Fruit fly (Drosophila melanogaster): ENCODE results near the gene RASSF8.
A peak's percentile ranks its signal among the peaks of the same experiment; 100 is the strongest.

RASSF8 gene

dm6 chr3R:25652066-25652720, 9.4 kb upstream of the RASSF8 start:
- no peak for TF ChIP-seq foxo (GFP tag; optimal IDR thresholded peaks at IDR 0.05)
- TF ChIP-seq Dif (GFP tag; optimal IDR thresholded peaks at IDR 0.05; ENCODE audit: partially characterized antibody) = peak; percentile 83
- peak; percentile 4 for TF ChIP-seq fru (GFP tag; optimal IDR thresholded peaks at IDR 0.05)
- no peak for TF ChIP-seq Hnf4 (GFP tag; optimal IDR thresholded peaks at IDR 0.05)
- TF ChIP-seq CG9705 (GFP tag; optimal IDR thresholded peaks at IDR 0.05) = no peak
- TF ChIP-seq Hr78 (GFP tag; optimal IDR thresholded peaks at IDR 0.05) = no peak
- no peak for TF ChIP-seq Jra (GFP tag; optimal IDR thresholded peaks at IDR 0.05)
- TF ChIP-seq ey (GFP tag; optimal IDR thresholded peaks at IDR 0.05) = no peak
- no peak for TF ChIP-seq jim (GFP tag; optimal IDR thresholded peaks at IDR 0.05)
- no peak for TF ChIP-seq psq (GFP tag; optimal IDR thresholded peaks at IDR 0.05)
- TF ChIP-seq rgr (GFP tag; optimal IDR thresholded peaks at IDR 0.05) = no peak
- peak; percentile 59 for TF ChIP-seq Vsx2 (GFP tag; optimal IDR thresholded peaks at IDR 0.05; ENCODE audit: partially characterized antibody)
- peak in 1 of 2 experiments; percentile 63 for TF ChIP-seq dl (GFP tag; optimal IDR thresholded peaks at IDR 0.05; ENCODE audit: insufficient read depth in 1 of 2, partially characterized antibody in 2 of 2)
- TF ChIP-seq Sp1 (GFP tag; optimal IDR thresholded peaks at IDR 0.05) = no peak
- TF ChIP-seq tai (GFP tag; optimal IDR thresholded peaks at IDR 0.05) = no peak
- TF ChIP-seq HLH106 (tag; optimal IDR thresholded peaks at IDR 0.05) = no peak

DNA sequence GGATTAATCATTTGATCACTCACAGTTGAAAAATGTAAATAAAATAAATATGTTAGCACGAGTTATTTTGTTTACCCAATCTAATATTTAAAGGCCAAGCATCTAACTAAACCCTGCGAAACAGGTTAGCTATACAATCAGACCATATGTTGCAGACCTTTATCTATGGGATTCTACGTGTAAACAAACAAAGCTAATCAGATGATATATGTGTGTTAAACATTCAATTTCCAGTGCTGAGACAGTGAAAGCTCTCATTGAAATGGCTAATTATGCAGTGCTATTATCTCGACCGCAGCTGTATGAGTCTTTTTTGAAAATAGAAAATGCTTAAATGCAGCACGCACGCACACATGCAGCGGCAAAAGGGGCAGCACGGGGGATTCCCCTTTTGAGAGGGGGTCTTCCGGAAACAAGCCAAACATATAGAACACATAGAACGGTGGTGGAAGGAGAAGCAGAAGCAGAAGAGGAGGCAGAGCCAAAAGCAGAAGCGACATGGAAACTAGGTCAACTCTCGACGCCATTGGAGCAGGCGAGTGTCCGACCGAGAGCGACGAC, 1.7 kb upstream of the RASSF8 start:
- TF ChIP-seq jim (GFP tag; optimal IDR thresholded peaks at IDR 0.05) (no peak), sv (GFP tag; optimal IDR thresholded peaks at IDR 0.05) (no peak), foxo (GFP tag; optimal IDR thresholded peaks at IDR 0.05) (no peak), Dfd (GFP tag; optimal IDR thresholded peaks at IDR 0.05) (no peak), brk (GFP tag; optimal IDR thresholded peaks at IDR 0.05) (no peak), HLH106 (tag; optimal IDR thresholded peaks at IDR 0.05) (no peak), Hr83 (GFP tag; optimal IDR thresholded peaks at IDR 0.05; ENCODE audit: poor library complexity, severe bottlenecking) (no peak), Rel (GFP tag; optimal IDR thresholded peaks at IDR 0.05) (no peak), Rel (tag; optimal IDR thresholded peaks at IDR 0.05) (peak; percentile 64)

- TF ChIP-seq N (GFP tag; optimal IDR thresholded peaks at IDR 0.05) = no peak
- TF ChIP-seq h (GFP tag; optimal IDR thresholded peaks at IDR 0.05) = no peak
- TF ChIP-seq HLH106 (tag; optimal IDR thresholded peaks at IDR 0.05) = no peak
- no peak for TF ChIP-seq Dif (GFP tag; optimal IDR thresholded peaks at IDR 0.05; ENCODE audit: partially characterized antibody)
- no peak for TF ChIP-seq Hr83 (GFP tag; optimal IDR thresholded peaks at IDR 0.05; ENCODE audit: poor library complexity, severe bottlenecking)
- no peak for TF ChIP-seq br (GFP tag; optimal IDR thresholded peaks at IDR 0.05)
- no peak for TF ChIP-seq lola (GFP tag; optimal IDR thresholded peaks at IDR 0.05)
- TF ChIP-seq CG9705 (GFP tag; optimal IDR thresholded peaks at IDR 0.05) = no peak
- no peak for TF ChIP-seq GATAd (GFP tag; optimal IDR thresholded peaks at IDR 0.05)
- no peak for TF ChIP-seq Rel (GFP tag; optimal IDR thresholded peaks at IDR 0.05)
- peak; percentile 10 for TF ChIP-seq Rel (tag; optimal IDR thresholded peaks at IDR 0.05)
- TF ChIP-seq sv (GFP tag; optimal IDR thresholded peaks at IDR 0.05) = peak; percentile 23
- no peak for TF ChIP-seq Abd-B (GFP tag; optimal IDR thresholded peaks at IDR 0.05)
- no peak for TF ChIP-seq CrebA (GFP tag; optimal IDR thresholded peaks at IDR 0.05; ENCODE audit: borderline replicate concordance)
- TF ChIP-seq rgr (GFP tag; optimal IDR thresholded peaks at IDR 0.05) = no peak
- no peak for TF ChIP-seq ey (GFP tag; optimal IDR thresholded peaks at IDR 0.05)
- TF ChIP-seq sage (GFP tag; optimal IDR thresholded peaks at IDR 0.05) = no peak
Measured at dm6 chr3R:25660985-25661530, 537 bp upstream of the RASSF8 start, which contains the start of gene Tnks. Gene Tnks, minus strand, starts transcription at chr3R:25661286.

dm6 chr3R:25662358-25662757, 763 bp downstream of the RASSF8 start:
- TF ChIP-seq CrebA (GFP tag; optimal IDR thresholded peaks at IDR 0.05; ENCODE audit: borderline replicate concordance) (no peak), Hnf4 (GFP tag; optimal IDR thresholded peaks at IDR 0.05) (no peak), sv (GFP tag; optimal IDR thresholded peaks at IDR 0.05) (no peak), tai (GFP tag; optimal IDR thresholded peaks at IDR 0.05) (no peak), Vsx2 (GFP tag; optimal IDR thresholded peaks at IDR 0.05; ENCODE audit: partially characterized antibody) (no peak)
